Fruit fly (Drosophila melanogaster) whole organism, embryonic: ENCODE data around the gene CG7029.

Experiments
- B-H1 ChIP-seq: fragments of 200-800 bp; sonication (Bioruptor generic); IDR thresholded peaks from 3 replicates; pipeline ENCODE4 v1.3.6; 2022; ENCODE audit warnings: missing biosample characterization, missing genetic modification characterization
- Blimp-1 ChIP-seq: fragments of 200-800 bp; sonication (Bioruptor generic); optimal IDR thresholded peaks from 3 replicates; lab custom pipeline; 2018; ENCODE audit warnings: missing biosample characterization, missing genetic modification characterization, mild to moderate bottlenecking, moderate library complexity, missing genetic modification reagents
- CG10274 ChIP-seq: fragments of 200-800 bp; sonication (Bioruptor generic); optimal IDR thresholded peaks from 3 replicates; lab custom pipeline; 2017; ENCODE audit warnings: missing biosample characterization, mild to moderate bottlenecking, missing genetic modification characterization
- CG10431 ChIP-seq: fragments of 200-800 bp; sonication (Bioruptor generic); optimal IDR thresholded peaks from 3 replicates; lab custom pipeline; 2018; ENCODE audit warnings: missing biosample characterization, mild to moderate bottlenecking, missing genetic modification characterization
- CG10654 ChIP-seq: fragments of 200-800 bp; sonication (Bioruptor generic); optimal IDR thresholded peaks from 2 replicates; lab custom pipeline; 2016; ENCODE audit warnings: missing biosample characterization, missing genetic modification characterization
- CG13123 ChIP-seq: fragments of 200-800 bp; sonication (Bioruptor generic); optimal IDR thresholded peaks from 2 replicates; lab custom pipeline; 2016; ENCODE audit warnings: missing biosample characterization, missing genetic modification characterization
- CG13296 ChIP-seq: fragments of 200-800 bp; sonication (Bioruptor generic); optimal IDR thresholded peaks from 3 replicates; lab custom pipeline; 2018; ENCODE audit warnings: missing biosample characterization, mild to moderate bottlenecking, missing genetic modification characterization
- CG14441 ChIP-seq: fragments of 200-800 bp; sonication (Bioruptor generic); IDR thresholded peaks from 2 replicates; pipeline ENCODE4 v1.3.6; 2022; ENCODE audit warnings: missing biosample characterization, missing genetic modification characterization
- CG15011 ChIP-seq: fragments of 200-800 bp; sonication (Bioruptor generic); optimal IDR thresholded peaks from 3 replicates; lab custom pipeline; 2018; ENCODE audit warnings: missing biosample characterization, mild to moderate bottlenecking, missing genetic modification characterization
- CG17361 ChIP-seq: fragments of 200-800 bp; sonication (Bioruptor generic); IDR thresholded peaks from 3 replicates; pipeline ENCODE4 v1.3.6; 2022; ENCODE audit warnings: missing biosample characterization, missing genetic modification characterization
- CG17385 ChIP-seq: fragments of 200-800 bp; sonication (Bioruptor generic); optimal IDR thresholded peaks from 3 replicates; lab custom pipeline; 2018; ENCODE audit warnings: missing biosample characterization, mild to moderate bottlenecking, missing genetic modification characterization
- CG2678 ChIP-seq: fragments of 200-800 bp; sonication (Bioruptor generic); optimal IDR thresholded peaks from 3 replicates; lab custom pipeline; 2019; ENCODE audit warnings: missing biosample characterization, mild to moderate bottlenecking, missing genetic modification characterization, moderate library complexity
- CG30403 ChIP-seq: fragments of 200-800 bp; sonication (Bioruptor generic); optimal IDR thresholded peaks from 3 replicates; lab custom pipeline; 2016; ENCODE audit warnings: missing biosample characterization, missing genetic modification characterization
- CG32532 ChIP-seq: fragments of 200-800 bp; sonication (Bioruptor generic); IDR thresholded peaks from 2 replicates; pipeline ENCODE4 v1.3.6; 2022; ENCODE audit warnings: missing biosample characterization, missing genetic modification characterization
- CG3281 ChIP-seq: fragments of 200-800 bp; sonication (Bioruptor generic); optimal IDR thresholded peaks from 3 replicates; lab custom pipeline; 2017; ENCODE audit warnings: missing biosample characterization, mild to moderate bottlenecking, missing genetic modification characterization
- CG4328 ChIP-seq: fragments of 200-800 bp; sonication (Bioruptor generic); optimal IDR thresholded peaks from 3 replicates; lab custom pipeline; 2017; ENCODE audit warnings: missing biosample characterization, missing genetic modification reagents, missing genetic modification characterization
- CG43689 ChIP-seq: fragments of 200-800 bp; sonication (Bioruptor generic); IDR thresholded peaks from 2 replicates; pipeline ENCODE4 v1.3.6; 2022; ENCODE audit warnings: missing biosample characterization, missing genetic modification characterization
- CG4820 ChIP-seq: fragments of 200-800 bp; sonication (Bioruptor generic); optimal IDR thresholded peaks from 3 replicates; lab custom pipeline; 2016; ENCODE audit warnings: missing biosample characterization, missing genetic modification characterization
- CG6175 ChIP-seq: fragments of 200-800 bp; sonication (Bioruptor generic); IDR thresholded peaks from 3 replicates; pipeline ENCODE4 v1.3.6; 2022; ENCODE audit warnings: missing biosample characterization, missing genetic modification characterization
- CG6272 ChIP-seq: fragments of 200-800 bp; sonication (Bioruptor generic); IDR thresholded peaks from 2 replicates; pipeline ENCODE4 v1.3.6; 2022; ENCODE audit warnings: missing biosample characterization, missing genetic modification characterization
- CG8478 ChIP-seq: fragments of >200 bp; optimal IDR thresholded peaks from 2 replicates; lab custom pipeline; 2018
- CG9727 ChIP-seq: fragments of 200-800 bp; sonication (Bioruptor generic); optimal IDR thresholded peaks from 3 replicates; lab custom pipeline; 2017; ENCODE audit warnings: missing biosample characterization, mild to moderate bottlenecking, missing genetic modification characterization
- CHES-1-like ChIP-seq: fragments of 200-800 bp; sonication (Bioruptor generic); optimal IDR thresholded peaks from 2 replicates; lab custom pipeline; 2016; ENCODE audit warnings: missing biosample characterization, missing genetic modification characterization
- CkIIα-i1 ChIP-seq: fragments of 200-800 bp; sonication (Bioruptor generic); IDR thresholded peaks from 2 replicates; pipeline ENCODE4 v1.3.6; 2022; ENCODE audit warnings: missing biosample characterization, missing genetic modification characterization
- CoRest ChIP-seq: fragments of 200-800 bp; sonication (Bioruptor generic); optimal IDR thresholded peaks from 3 replicates; lab custom pipeline; 2018; ENCODE audit warnings: missing biosample characterization, mild to moderate bottlenecking, missing genetic modification characterization, moderate library complexity
- D19A ChIP-seq: fragments of 200-800 bp; optimal IDR thresholded peaks from 3 replicates; lab custom pipeline; 2019; ENCODE audit warnings: missing biosample characterization, mild to moderate bottlenecking, missing genetic modification characterization, moderate library complexity
- Dll ChIP-seq: fragments of 200-800 bp; sonication (Bioruptor generic); IDR thresholded peaks from 4 replicates; pipeline ENCODE4 v1.3.6; 2022; ENCODE audit warnings: missing biosample characterization, missing genetic modification characterization; ENCODE audit not compliant: partially characterized antibody
- ERR ChIP-seq: fragments of 200-800 bp; sonication (Bioruptor generic); optimal IDR thresholded peaks from 2 replicates; lab custom pipeline; 2016; ENCODE audit warnings: missing biosample characterization, missing genetic modification characterization
- Gug ChIP-seq: fragments of 200-800 bp; sonication (Bioruptor generic); IDR thresholded peaks from 4 replicates; pipeline ENCODE4 v1.3.6; 2022; ENCODE audit warnings: missing biosample characterization, missing genetic modification characterization
- Hey ChIP-seq: fragments of 200-800 bp; sonication (Bioruptor generic); optimal IDR thresholded peaks from 3 replicates; lab custom pipeline; 2018; ENCODE audit warnings: missing biosample characterization, mild to moderate bottlenecking, missing genetic modification characterization
- HmgZ ChIP-seq: fragments of 200-800 bp; sonication (Bioruptor generic); optimal IDR thresholded peaks from 2 replicates; lab custom pipeline; 2018; ENCODE audit warnings: missing biosample characterization, mild to moderate bottlenecking, missing genetic modification characterization
- Hr39 ChIP-seq: fragments of >200 bp; optimal IDR thresholded peaks from 2 replicates; lab custom pipeline; 2017
- Jarid2 ChIP-seq: fragments of 200-800 bp; sonication (Bioruptor generic); optimal IDR thresholded peaks from 3 replicates; lab custom pipeline; 2017; ENCODE audit warnings: mild to moderate bottlenecking, missing biosample characterization, missing genetic modification reagents, missing genetic modification characterization
- Lpt ChIP-seq: fragments of >200 bp; optimal IDR thresholded peaks from 2 replicates; lab custom pipeline; 2018; ENCODE audit warnings: missing biosample characterization, missing genetic modification characterization
- Mad ChIP-seq: fragments of 200-800 bp; sonication (Bioruptor generic); optimal IDR thresholded peaks from 2 replicates; lab custom pipeline; 2016; ENCODE audit warnings: missing biosample characterization, missing genetic modification characterization
- Myb ChIP-seq: fragments of 200-800 bp; sonication (Bioruptor generic); optimal IDR thresholded peaks from 2 replicates; lab custom pipeline; 2016; ENCODE audit warnings: missing biosample characterization, missing genetic modification characterization
- Opbp ChIP-seq: fragments of 200-800 bp; sonication (Bioruptor generic); IDR thresholded peaks from 3 replicates; pipeline ENCODE4 v1.3.6; 2022; ENCODE audit warnings: missing biosample characterization, missing genetic modification characterization; ENCODE audit not compliant: partially characterized antibody
- Sin3A ChIP-seq: fragments of >200 bp; optimal IDR thresholded peaks from 2 replicates; lab custom pipeline; 2018
- Six4 ChIP-seq: fragments of 200-800 bp; sonication (Bioruptor generic); optimal IDR thresholded peaks from 2 replicates; lab custom pipeline; 2016; ENCODE audit warnings: missing biosample characterization, missing genetic modification characterization
- Sry-β ChIP-seq: fragments of 200-800 bp; sonication (Bioruptor generic); optimal IDR thresholded peaks from 2 replicates; lab custom pipeline; 2018; ENCODE audit warnings: missing biosample characterization, mild to moderate bottlenecking, missing genetic modification characterization, moderate library complexity
- amos ChIP-seq: fragments of 200-800 bp; sonication (Bioruptor generic); IDR thresholded peaks from 2 replicates; pipeline ENCODE4 v1.3.6; 2022; ENCODE audit warnings: missing biosample characterization, missing genetic modification characterization; ENCODE audit not compliant: partially characterized antibody
- crol ChIP-seq: fragments of 200-800 bp; sonication (Bioruptor generic); IDR thresholded peaks from 2 replicates; pipeline ENCODE4 v1.3.6; 2022; ENCODE audit warnings: missing biosample characterization, missing genetic modification characterization
- eve ChIP-seq, 2 experiments: fragments of >200 bp; optimal IDR thresholded peaks; 2 replicates each; lab custom pipeline; 2017; ENCODE audit warnings: missing biosample characterization in 2 of 2, missing genetic modification characterization in 2 of 2
- fd96Cb ChIP-seq: fragments of 200-800 bp; sonication (Bioruptor generic); optimal IDR thresholded peaks from 2 replicates; lab custom pipeline; 2018; ENCODE audit warnings: missing biosample characterization, mild to moderate bottlenecking, missing genetic modification characterization, moderate library complexity
- grau ChIP-seq: fragments of 200-800 bp; optimal IDR thresholded peaks from 3 replicates; lab custom pipeline; 2019; ENCODE audit warnings: missing biosample characterization, mild to moderate bottlenecking, missing genetic modification characterization, moderate library complexity
- h ChIP-seq: fragments of >200 bp; optimal IDR thresholded peaks from 2 replicates; lab custom pipeline; 2017
- hb ChIP-seq: fragments of 200-800 bp; sonication (Bioruptor generic); IDR thresholded peaks from 3 replicates; pipeline ENCODE4 v1.3.6; 2022; ENCODE audit warnings: missing biosample characterization, missing genetic modification characterization; ENCODE audit not compliant: partially characterized antibody
- mld ChIP-seq: fragments of 200-800 bp; sonication (Bioruptor generic); IDR thresholded peaks from 3 replicates; pipeline ENCODE4 v1.3.6; 2022; ENCODE audit warnings: missing biosample characterization, missing genetic modification characterization; ENCODE audit not compliant: partially characterized antibody
- pum ChIP-seq: fragments of 200-800 bp; sonication (Bioruptor generic); optimal IDR thresholded peaks from 2 replicates; lab custom pipeline; 2016; ENCODE audit warnings: missing biosample characterization, missing genetic modification characterization
- sqz ChIP-seq: fragments of 200-800 bp; sonication (Bioruptor generic); optimal IDR thresholded peaks from 3 replicates; lab custom pipeline; 2018; ENCODE audit warnings: missing biosample characterization, mild to moderate bottlenecking, missing genetic modification characterization
- vfl ChIP-seq: fragments of 200-800 bp; sonication (Bioruptor generic); optimal IDR thresholded peaks from 2 replicates; lab custom pipeline; 2016; ENCODE audit warnings: missing biosample characterization, missing genetic modification characterization
- wdn ChIP-seq: fragments of 200-800 bp; sonication (Bioruptor generic); IDR thresholded peaks from 2 replicates; pipeline ENCODE4 v1.3.6; 2022; ENCODE audit warnings: missing biosample characterization, missing genetic modification characterization
- zen ChIP-seq: fragments of 200-800 bp; sonication (Bioruptor generic); optimal IDR thresholded peaks from 3 replicates; lab custom pipeline; 2018; ENCODE audit warnings: missing biosample characterization, mild to moderate bottlenecking, missing genetic modification characterization, moderate library complexity

The CG7029 gene

dm6 chr3R:22720808-22721306 is 29.8 kb upstream of the CG7029 start, which contains the start of gene wge (continued):
- TF ChIP-seq CG2678 (peak; percentile 1), Lpt (GFP tag; lab: Kevin White, UChicago) (no peak), ERR (GFP tag; lab: Kevin White, UChicago) (no peak), Dll (GFP tag; lab: Robert Waterston, UW) (peak; percentile 71; the same call in 3 of the 4 replicates), CG17385 (GFP tag; lab: Kevin White, UChicago) (peak; percentile 56), Jarid2 (GFP tag; lab: Kevin White, UChicago) (no peak), sqz (GFP tag; lab: Kevin White, UChicago) (peak; percentile 89), CG10431 (no peak), CG13123 (GFP tag; lab: Kevin White, UChicago) (no peak), CG6272 (no peak), CG3281 (no peak), pum (GFP tag; lab: Kevin White, UChicago) (no peak), CG15011 (GFP tag; lab: Kevin White, UChicago) (no peak), Six4 (no peak), CkIIα-i1 (GFP tag; lab: Robert Waterston, UW) (no peak), CG4328 (GFP tag; lab: Kevin White, UChicago) (no peak), D19A (tag; lab: Kevin White, UChicago) (no peak), CG32532 (no peak), Blimp-1 (no peak), CG9727 (GFP tag; lab: Kevin White, UChicago) (no peak), CHES-1-like (no peak), CG10274 (GFP tag; lab: Kevin White, UChicago) (no peak), CG43689 (GFP tag; lab: Robert Waterston, UW) (no peak), CG10654 (GFP tag; lab: Kevin White, UChicago) (no peak), Sry-β (GFP tag; lab: Kevin White, UChicago) (no peak), CG14441 (GFP tag; lab: Robert Waterston, UW) (no peak), Opbp (peak; percentile 58; the same call in 1 of the 3 replicates), CG13296 (GFP tag; lab: Kevin White, UChicago) (no peak), mld (GFP tag; lab: Robert Waterston, UW) (peak; percentile 55; the same call in 1 of the 3 replicates), Myb (no peak), Hr39 (lab: Kevin White, UChicago) (no peak), hb (peak; percentile 67; the same call in 2 of the 3 replicates), CG6175 (no peak), CG8478 (no peak), fd96Cb (no peak), CG30403 (no peak), wdn (GFP tag; lab: Robert Waterston, UW) (no peak), CG4820 (GFP tag; lab: Kevin White, UChicago) (no peak), zen (tag; lab: Kevin White, UChicago) (no peak), CG17361 (GFP tag; lab: Robert Waterston, UW) (no peak), HmgZ (tag; lab: Kevin White, UChicago) (peak; percentile 22), Sin3A (lab: Kevin White, UChicago) (peak; percentile 20), Hey (tag; lab: Kevin White, UChicago) (no peak), amos (GFP tag; lab: Robert Waterston, UW) (peak; percentile 65), h (lab: Kevin White, UChicago) (no peak), Gug (GFP tag; lab: Robert Waterston, UW) (no peak), Mad (GFP tag; lab: Kevin White, UChicago) (no peak), B-H1 (GFP tag; lab: Robert Waterston, UW) (no peak), crol (GFP tag; lab: Robert Waterston, UW) (no peak), vfl (no peak), eve (GFP tag; optimal IDR thresholded peaks at IDR 0.05; lab: Kevin White, UChicago) (no peak), grau (tag; lab: Kevin White, UChicago) (no peak), CoRest (tag; lab: Kevin White, UChicago) (no peak)
